Worm (Caenorhabditis elegans) whole organism, young adult: Measurements from ENCODE around the gene R151.1.

Experiments
- B0035.1 ChIP-seq: sonication (generic microtip); optimal IDR thresholded peaks from 2 replicates; lab custom pipeline; 2016; ENCODE audit warnings: missing genetic modification characterization, mild to moderate bottlenecking, missing compliant biosample characterization, missing genotype, missing genetic modification reagents
- C06A6.2 ChIP-seq: fragments of 200-800 bp; sonication (Bioruptor generic); conservative IDR thresholded peaks from 2 replicates; pipeline ENCODE4 v1.3.6; 2022; ENCODE audit warnings: missing genetic modification characterization, missing compliant biosample characterization
- F33H1.4 ChIP-seq: fragments of 200-800 bp; sonication (Bioruptor generic); IDR thresholded peaks from 2 replicates; pipeline ENCODE4 v1.3.6; 2022; ENCODE audit warnings: missing genetic modification reagents, missing genetic modification characterization, missing compliant biosample characterization
- K12H6.12 ChIP-seq: fragments of 200-800 bp; sonication (Bioruptor generic); optimal IDR thresholded peaks from 2 replicates; lab custom pipeline; 2018; ENCODE audit warnings: mild to moderate bottlenecking, missing genetic modification characterization, missing compliant biosample characterization
- Y56A3A.18 ChIP-seq: fragments of 200-800 bp; sonication (Bioruptor generic); IDR thresholded peaks from 2 replicates; pipeline ENCODE4 v1.3.6; 2022; ENCODE audit warnings: missing genetic modification reagents, missing genetic modification characterization, missing compliant biosample characterization
- Y95B8A.8 ChIP-seq: fragments of 200-800 bp; sonication (Bioruptor generic); IDR thresholded peaks from 2 replicates; pipeline ENCODE4 v1.3.6; 2022; ENCODE audit warnings: missing genetic modification reagents, missing genetic modification characterization, missing compliant biosample characterization
- ama-1 ChIP-seq, 3 experiments: fragments of 150-350 bp in 1 of 3; sonication (generic microtip) in 2 of 3; optimal IDR thresholded peaks; 2 replicates each; lab custom pipeline; 2014 to 2018; ENCODE audit warnings: missing biosample characterization in 2 of 3, missing genetic modification characterization in 2 of 3, missing genetic modification reagents in 2 of 3
- attf-5 ChIP-seq: fragments of 200-800 bp; sonication (Bioruptor generic); optimal IDR thresholded peaks from 2 replicates; lab custom pipeline; 2018; ENCODE audit warnings: mild to moderate bottlenecking, missing genetic modification characterization, missing compliant biosample characterization
- cebp-1 ChIP-seq, 2 experiments: fragments of 200-800 bp in 1 of 2; sonication (Bioruptor generic) in 1 of 2; sonication (generic microtip) in 1 of 2; IDR thresholded peaks in 1 of 2; optimal IDR thresholded peaks in 1 of 2; 2 replicates each; pipeline versions ENCODE4 v1.3.6 to Lab custom; 2017 to 2022; ENCODE audit warnings: missing compliant biosample characterization in 2 of 2, missing genetic modification characterization in 2 of 2, mild to moderate bottlenecking in 1 of 2, missing genetic modification reagents in 1 of 2, moderate library complexity in 1 of 2
- ceh-27 ChIP-seq: fragments of 200-800 bp; sonication (Bioruptor generic); optimal IDR thresholded peaks from 2 replicates; lab custom pipeline; 2018; ENCODE audit warnings: mild to moderate bottlenecking, missing genetic modification characterization, moderate library complexity, missing compliant biosample characterization
- ceh-79 ChIP-seq: sonication (generic microtip); optimal IDR thresholded peaks from 2 replicates; lab custom pipeline; 2017; ENCODE audit warnings: mild to moderate bottlenecking, missing genetic modification characterization, missing compliant biosample characterization
- chd-7 ChIP-seq: sonication (generic microtip); optimal IDR thresholded peaks from 2 replicates; lab custom pipeline; 2016; ENCODE audit warnings: mild to moderate bottlenecking, missing genetic modification characterization, moderate library complexity, missing compliant biosample characterization
- dpff-1 ChIP-seq: sonication (generic microtip); optimal IDR thresholded peaks from 2 replicates; lab custom pipeline; 2017; ENCODE audit warnings: mild to moderate bottlenecking, missing genetic modification characterization, missing compliant biosample characterization
- dpl-1 ChIP-seq: fragments of 150-350 bp; optimal IDR thresholded peaks from 2 replicates; lab custom pipeline; 2014; ENCODE audit warnings: missing biosample characterization, missing genetic modification reagents, missing genetic modification characterization
- fkh-3 ChIP-seq: sonication (generic microtip); optimal IDR thresholded peaks from 2 replicates; lab custom pipeline; 2016; ENCODE audit warnings: mild to moderate bottlenecking, missing genetic modification characterization, missing compliant biosample characterization
- hmg-1.2 ChIP-seq: fragments of 200-800 bp; sonication (Bioruptor generic); IDR thresholded peaks from 2 replicates; pipeline ENCODE4 v1.3.6; 2022; ENCODE audit warnings: missing genetic modification reagents, missing genetic modification characterization, missing compliant biosample characterization
- let-607 ChIP-seq, 2 experiments: fragments of 200-800 bp in 1 of 2; sonication (Bioruptor generic) in 1 of 2; sonication (generic microtip) in 1 of 2; optimal IDR thresholded peaks; 2 replicates each; lab custom pipeline; 2016 to 2018; ENCODE audit warnings: mild to moderate bottlenecking in 2 of 2, missing compliant biosample characterization in 2 of 2, missing genetic modification characterization in 2 of 2, moderate library complexity in 2 of 2, missing genotype in 1 of 2
- lin-35 ChIP-seq, 3 experiments: fragments of 150-350 bp in 2 of 3; sonication (generic microtip) in 1 of 3; optimal IDR thresholded peaks; 2 replicates each; lab custom pipeline; 2014 to 2018; ENCODE audit warnings: missing biosample characterization in 3 of 3, missing genetic modification characterization in 3 of 3, missing genetic modification reagents in 3 of 3
- lin-40 ChIP-seq: sonication (generic microtip); optimal IDR thresholded peaks from 2 replicates; lab custom pipeline; 2016; ENCODE audit warnings: missing genetic modification characterization, mild to moderate bottlenecking, missing compliant biosample characterization, missing genotype, missing genetic modification reagents
- lin-54 ChIP-seq: fragments of 200-800 bp; sonication (Bioruptor generic); optimal IDR thresholded peaks from 2 replicates; lab custom pipeline; 2018; ENCODE audit warnings: mild to moderate bottlenecking, missing genetic modification characterization, missing compliant biosample characterization
- madf-6 ChIP-seq: fragments of 200-800 bp; sonication (Bioruptor generic); IDR thresholded peaks from 2 replicates; pipeline ENCODE4 v1.3.6; 2022; ENCODE audit warnings: missing genetic modification reagents, missing genetic modification characterization, missing compliant biosample characterization
- madf-8 ChIP-seq: fragments of 200-800 bp; sonication (Bioruptor generic); conservative IDR thresholded peaks from 2 replicates; pipeline ENCODE4 v1.3.6; 2022; ENCODE audit warnings: missing genetic modification reagents, missing genetic modification characterization, missing compliant biosample characterization
- mes-4 ChIP-seq: sonication (generic microtip); optimal IDR thresholded peaks from 2 replicates; lab custom pipeline; 2016; ENCODE audit warnings: missing genotype, missing genetic modification characterization, missing compliant biosample characterization
- nfyb-1 ChIP-seq: fragments of 200-800 bp; sonication (Bioruptor generic); IDR thresholded peaks from 2 replicates; pipeline ENCODE4 v1.3.6; 2022; ENCODE audit warnings: missing genetic modification reagents, missing genetic modification characterization, missing compliant biosample characterization
- nhr-80 ChIP-seq: sonication (generic microtip); optimal IDR thresholded peaks from 2 replicates; lab custom pipeline; 2016; ENCODE audit warnings: missing genetic modification characterization, missing compliant biosample characterization
- rcor-1 ChIP-seq: fragments of 200-800 bp; sonication (Bioruptor generic); IDR thresholded peaks from 2 replicates; pipeline ENCODE4 v1.3.6; 2022; ENCODE audit warnings: missing genetic modification reagents, missing genetic modification characterization, missing compliant biosample characterization
- rpc-1 ChIP-seq, 2 experiments: fragments of 150-350 bp in 1 of 2; sonication (generic microtip) in 1 of 2; optimal IDR thresholded peaks; 2 replicates each; lab custom pipeline; 2014 to 2018; ENCODE audit warnings: missing biosample characterization in 1 of 2, missing genetic modification characterization in 1 of 2, missing genetic modification reagents in 1 of 2, missing genotype in 1 of 2
- sdz-38 ChIP-seq: sonication (generic microtip); optimal IDR thresholded peaks from 2 replicates; lab custom pipeline; 2016; ENCODE audit warnings: missing genotype, missing genetic modification characterization, missing compliant biosample characterization
- somi-1 ChIP-seq: fragments of 200-800 bp; sonication (Bioruptor generic); optimal IDR thresholded peaks from 2 replicates; lab custom pipeline; 2018; ENCODE audit warnings: mild to moderate bottlenecking, missing genetic modification characterization, missing compliant biosample characterization
- tlf-1 ChIP-seq: fragments of 200-800 bp; sonication (Bioruptor generic); optimal IDR thresholded peaks from 2 replicates; lab custom pipeline; 2018; ENCODE audit warnings: mild to moderate bottlenecking, missing genetic modification characterization, missing compliant biosample characterization
- unc-62 ChIP-seq: fragments of 150-350 bp; optimal IDR thresholded peaks from 2 replicates; lab custom pipeline; 2014; ENCODE audit warnings: missing biosample characterization, missing genetic modification reagents, missing genetic modification characterization
- zfh-2 ChIP-seq: fragments of 200-800 bp; sonication (Bioruptor generic); conservative IDR thresholded peaks from 2 replicates; pipeline ENCODE4 v1.3.6; 2022; ENCODE audit warnings: missing genetic modification reagents, missing genetic modification characterization, missing compliant biosample characterization

Gene R151.1

DNA sequence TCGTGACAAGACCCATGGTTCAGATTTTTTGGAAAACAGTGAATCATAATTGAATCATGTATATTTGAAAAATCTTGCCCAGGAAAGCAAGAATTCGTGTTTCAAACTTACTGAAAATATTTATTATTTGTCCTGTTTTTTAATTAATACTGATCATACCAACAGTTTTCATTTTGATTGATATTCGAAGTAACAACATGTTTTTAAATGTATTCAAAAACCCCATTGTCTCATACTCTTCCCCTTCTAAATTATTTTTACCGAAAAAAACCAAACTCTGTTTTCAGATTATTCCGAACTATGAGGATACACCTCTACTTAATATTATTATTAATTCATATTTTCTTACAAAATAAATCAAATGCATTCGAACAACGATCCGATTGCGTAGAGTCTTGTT, at the start of gene R151.1:
TSS of gene R151.1 (plus strand) at position 301 of the 400 bp plus-strand sequence.
- TF ChIP-seq ceh-79 (no peak), rcor-1 (GFP tag; lab: Robert Waterston, UW) (no peak), B0035.1 (no peak), madf-6 (GFP tag; lab: Robert Waterston, UW) (no peak), unc-62 (GFP tag; lab: Kevin White, UChicago) (no peak), madf-8 (GFP tag; lab: Robert Waterston, UW) (no peak), C06A6.2 (GFP tag; lab: Robert Waterston, UW) (no peak), ama-1 (optimal IDR thresholded peaks at IDR 0.05; lab: Kevin White, UChicago) (no peak), ama-1 (GFP tag; optimal IDR thresholded peaks at IDR 0.05; lab: Kevin White, UChicago) (no peak), lin-35 (GFP tag; optimal IDR thresholded peaks at IDR 0.05; lab: Kevin White, UChicago) (no peak), let-607 (tag; optimal IDR thresholded peaks at IDR 0.05; lab: Kevin White, UChicago) (no peak)

DNA sequence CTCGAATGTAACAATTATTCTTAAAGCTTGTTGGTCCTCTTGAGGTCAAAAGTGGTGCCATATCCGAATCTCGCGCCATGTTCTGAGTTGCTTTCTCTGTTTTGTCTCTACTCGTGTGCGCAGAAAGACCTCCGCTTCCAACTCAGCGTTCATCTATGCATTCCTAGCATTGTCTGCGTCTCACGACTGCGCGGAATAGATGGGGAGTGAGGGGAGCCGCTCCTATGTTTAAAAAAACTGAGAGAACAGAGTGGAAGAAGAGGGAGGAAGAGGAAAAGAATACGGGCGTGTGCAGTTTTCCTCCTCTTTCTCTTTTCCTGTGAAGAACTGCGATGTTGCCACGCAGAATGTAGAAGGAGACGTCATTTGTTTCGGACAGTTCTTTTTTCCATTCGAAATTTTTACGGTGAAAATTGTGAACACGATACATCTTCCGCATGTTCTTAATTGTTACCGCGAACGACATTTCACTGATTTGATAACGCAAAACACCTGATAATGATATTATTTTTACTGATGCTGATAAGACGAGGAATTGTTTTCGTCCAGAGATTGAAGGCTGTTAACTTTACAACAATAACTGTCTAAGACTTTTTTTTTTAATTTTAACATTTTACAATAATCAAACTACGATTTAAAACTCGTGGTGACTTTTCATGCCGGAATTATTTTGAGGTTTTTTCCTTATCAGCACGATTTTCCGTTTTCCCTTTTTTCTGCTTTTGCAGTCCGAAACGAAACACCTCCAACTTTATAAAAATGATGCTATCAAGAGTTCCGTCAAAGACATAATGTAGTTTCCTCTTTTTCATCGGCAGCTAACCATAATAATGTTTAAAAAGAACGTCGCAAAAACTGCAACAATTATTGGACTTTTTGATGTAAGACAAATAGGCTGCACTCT, 49.4 kb upstream of the R151.1 start:
- TF ChIP-seq F33H1.4 (no peak), chd-7 (peak; percentile 47), K12H6.12 (tag; lab: Kevin White, UChicago) (peak; percentile 43), Y95B8A.8 (no peak), nfyb-1 (GFP tag; lab: Robert Waterston, UW) (0 out of 2 replicates have a peak, but pooled peaks have one; percentile 11), unc-62 (GFP tag; lab: Kevin White, UChicago) (peak; percentile 2), ceh-27 (GFP tag; lab: Kevin White, UChicago) (peak; percentile 36), zfh-2 (peak; percentile 78), hmg-1.2 (peak; percentile 39; the same call in 1 of the 2 replicates), nhr-80 (tag; lab: Kevin White, UChicago) (peak; percentile 83), lin-40 (tag; lab: Kevin White, UChicago) (no peak), somi-1 (GFP tag; lab: Kevin White, UChicago) (peak; percentile 4), let-607 (tag; optimal IDR thresholded peaks at IDR 0.05; lab: Kevin White, UChicago) (peak; percentile 96 to 97), attf-5 (GFP tag; lab: Kevin White, UChicago) (peak; percentile 47), cebp-1 (GFP tag; IDR thresholded peaks at IDR 0.05; lab: Robert Waterston, UW) (no peak), cebp-1 (tag; optimal IDR thresholded peaks at IDR 0.05; lab: Kevin White, UChicago) (peak; percentile 49), lin-54 (GFP tag; lab: Kevin White, UChicago) (no peak)

DNA sequence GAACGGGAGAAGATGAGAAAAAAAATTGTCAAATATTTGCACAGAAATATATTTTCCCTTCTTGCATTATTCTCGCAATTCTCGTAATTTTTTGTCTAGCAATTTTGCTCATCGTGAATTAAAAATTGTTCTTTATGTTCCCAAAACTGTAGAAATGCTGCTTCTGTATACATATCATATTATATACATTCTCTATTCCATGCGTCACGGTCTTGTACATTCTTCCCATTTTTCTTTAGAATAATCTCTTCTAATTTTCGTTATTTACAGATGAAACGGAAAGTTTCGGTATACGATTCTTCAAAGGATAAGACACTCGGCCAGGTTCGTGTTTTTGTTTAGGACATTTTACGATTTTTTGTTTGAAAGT, 48.8 kb upstream of the R151.1 start, which contains the start of gene acs-4:
TSS of gene acs-4 (plus strand) at position 271 of the 370 bp plus-strand sequence.
- TF ChIP-seq hmg-1.2 (no peak), lin-54 (GFP tag; lab: Kevin White, UChicago) (no peak), dpl-1 (GFP tag; lab: Kevin White, UChicago) (no peak), dpff-1 (tag; lab: Kevin White, UChicago) (no peak), madf-8 (GFP tag; lab: Robert Waterston, UW) (no peak), rpc-1 (optimal IDR thresholded peaks at IDR 0.05; lab: Kevin White, UChicago) (no peak), rpc-1 (tag; optimal IDR thresholded peaks at IDR 0.05; lab: Kevin White, UChicago) (no peak), fkh-3 (tag; lab: Kevin White, UChicago) (no peak), tlf-1 (GFP tag; lab: Kevin White, UChicago) (no peak), sdz-38 (no peak), mes-4 (no peak), Y56A3A.18 (no peak), C06A6.2 (GFP tag; lab: Robert Waterston, UW) (no peak)
- TF ChIP-seq, all 124 proteins: peak for 0
